Worm (Caenorhabditis elegans) whole organism, L3 larva: ENCODE measurements around the gene F31E8.4.

ENCODE experiments used
- fkh-10 ChIP-seq: sonication (generic microtip); optimal IDR thresholded peaks from 2 replicates; lab custom pipeline; 2017; ENCODE audit warnings: missing biosample characterization, missing genetic modification reagents, missing genetic modification characterization
- lin-15B ChIP-seq: fragments of 150-350 bp; optimal IDR thresholded peaks from 2 replicates; lab custom pipeline; 2014; ENCODE audit warnings: missing biosample characterization, missing genetic modification characterization
- lin-39 ChIP-seq: fragments of 150-350 bp; optimal IDR thresholded peaks from 2 replicates; lab custom pipeline; 2018; ENCODE audit warnings: missing biosample characterization, missing genetic modification reagents, missing genetic modification characterization
- nhr-11 ChIP-seq: fragments of 150-350 bp; optimal IDR thresholded peaks from 2 replicates; lab custom pipeline; 2014; ENCODE audit warnings: missing biosample characterization, missing genetic modification characterization
- nhr-25 ChIP-seq: sonication (generic microtip); optimal IDR thresholded peaks from 2 replicates; lab custom pipeline; 2017; ENCODE audit warnings: missing biosample characterization, missing genetic modification characterization
- nhr-76 ChIP-seq: fragments of 150-350 bp; sonication (generic microtip); optimal IDR thresholded peaks from 5 replicates; lab custom pipeline; 2014; ENCODE audit warnings: missing biosample characterization, missing genetic modification characterization
- ztf-4 ChIP-seq: fragments of 150-350 bp; optimal IDR thresholded peaks from 2 replicates; lab custom pipeline; 2014; ENCODE audit warnings: missing biosample characterization, missing genetic modification characterization

- TF ChIP-seq nhr-76 (tag; lab: Kevin White, UChicago) (no peak), fkh-10 (GFP tag; lab: Kevin White, UChicago) (no peak), ztf-4 (no peak), nhr-11 (no peak), lin-15B (tag; lab: Kevin White, UChicago) (no peak), nhr-25 (tag; lab: Kevin White, UChicago) (no peak), lin-39 (tag; lab: Kevin White, UChicago) (no peak)
These were observed 8.1 kb downstream of the F31E8.4 start, which contains the start of gene T13C2.2 for ce11 chrII:6791891-6792290.
